Fruit fly (Drosophila melanogaster): ENCODE measurements around the gene CG10600.

CG10600 gene

dm6 chr2L:18881014-18881660 lies 41.7 kb upstream of the CG10600 start, which contains the start of gene tup:
TSS of gene tup (minus strand) at chr2L:18881261.
- TF ChIP-seq CG7357 (GFP tag; IDR thresholded peaks at IDR 0.05), result no peak
- TF ChIP-seq usp (GFP tag; optimal IDR thresholded peaks at IDR 0.05), result no peak
- no peak for TF ChIP-seq CG14710 (tag; optimal IDR thresholded peaks at IDR 0.05)
- no peak for TF ChIP-seq zfh1 (GFP tag; IDR thresholded peaks at IDR 0.05)
- no peak for TF ChIP-seq CG15011 (GFP tag; optimal IDR thresholded peaks at IDR 0.05)
- no peak for TF ChIP-seq pfk (GFP tag; optimal IDR thresholded peaks at IDR 0.05)
- TF ChIP-seq tin (GFP tag; optimal IDR thresholded peaks at IDR 0.05), result no peak
- TF ChIP-seq btn (GFP tag; optimal IDR thresholded peaks at IDR 0.05), result peak; percentile 0
- no peak for TF ChIP-seq CG3281 (GFP tag; optimal IDR thresholded peaks at IDR 0.05)
- no peak for TF ChIP-seq ap (GFP tag; IDR thresholded peaks at IDR 0.05)
- TF ChIP-seq caup (GFP tag; optimal IDR thresholded peaks at IDR 0.05; ENCODE audit: severe bottlenecking), result peak; percentile 23
- no peak for TF ChIP-seq CG7963 (GFP tag; IDR thresholded peaks at IDR 0.05; ENCODE audit: partially characterized antibody)
- TF ChIP-seq CG7786 (GFP tag; optimal IDR thresholded peaks at IDR 0.05), result no peak
- TF ChIP-seq CG11456 (GFP tag; IDR thresholded peaks at IDR 0.05), result no peak
- no peak; the same call in 1 of the 2 replicates for TF ChIP-seq CG1024 (GFP tag; IDR thresholded peaks at IDR 0.05)
- no peak for TF ChIP-seq fd3F (GFP tag; optimal IDR thresholded peaks at IDR 0.05)
- no peak for TF ChIP-seq CG10366 (GFP tag; IDR thresholded peaks at IDR 0.05)
- no peak for TF ChIP-seq BtbVII (GFP tag; optimal IDR thresholded peaks at IDR 0.05)
- peak; percentile 52 for TF ChIP-seq ftz-f1 (GFP tag; optimal IDR thresholded peaks at IDR 0.05)
- peak; percentile 7 for TF ChIP-seq CG7271 (tag; optimal IDR thresholded peaks at IDR 0.05)
- TF ChIP-seq gt (GFP tag; IDR thresholded peaks at IDR 0.05), result no peak
- no peak for TF ChIP-seq CG8765 (GFP tag; IDR thresholded peaks at IDR 0.05)
- TF ChIP-seq Dek (tag; optimal IDR thresholded peaks at IDR 0.05), result no peak
- TF ChIP-seq CG6854 (GFP tag; optimal IDR thresholded peaks at IDR 0.05), result no peak
- TF ChIP-seq NC2α (GFP tag; optimal IDR thresholded peaks at IDR 0.05), result no peak
- TF ChIP-seq CG3726 (GFP tag; IDR thresholded peaks at IDR 0.05), result no peak
- no peak for TF ChIP-seq CG13123 (GFP tag; optimal IDR thresholded peaks at IDR 0.05)
- no peak for TF ChIP-seq CG7556 (GFP tag; optimal IDR thresholded peaks at IDR 0.05)
- TF ChIP-seq CG4282 (GFP tag; optimal IDR thresholded peaks at IDR 0.05), result no peak
- TF ChIP-seq Xrp1 (GFP tag; IDR thresholded peaks at IDR 0.05), result no peak
- TF ChIP-seq CG9932 (GFP tag; IDR thresholded peaks at IDR 0.05), result no peak
- no peak for TF ChIP-seq Six4 (GFP tag; optimal IDR thresholded peaks at IDR 0.05)
- peak; percentile 98 for TF ChIP-seq CG10321 (GFP tag; IDR thresholded peaks at IDR 0.05)
- peak in 1 of 2 experiments; percentile 6 for TF ChIP-seq chif (GFP tag; optimal IDR thresholded peaks at IDR 0.05)
- TF ChIP-seq lmd (GFP tag; IDR thresholded peaks at IDR 0.05), result no peak
- no peak for TF ChIP-seq CG34422 (GFP tag; IDR thresholded peaks at IDR 0.05)
- peak; percentile 12 for TF ChIP-seq CG6254 (GFP tag; optimal IDR thresholded peaks at IDR 0.05)
- TF ChIP-seq Tbp (GFP tag; optimal IDR thresholded peaks at IDR 0.05), result peak; percentile 8
- TF ChIP-seq Ptx1 (GFP tag; IDR thresholded peaks at IDR 0.05), result no peak
- TF ChIP-seq CTCF (GFP tag; optimal IDR thresholded peaks at IDR 0.05), result no peak
- TF ChIP-seq sima (GFP tag; optimal IDR thresholded peaks at IDR 0.05), result no peak
- no peak for TF ChIP-seq dan (GFP tag; IDR thresholded peaks at IDR 0.05)
- TF ChIP-seq eyg (GFP tag; optimal IDR thresholded peaks at IDR 0.05), result no peak
- TF ChIP-seq croc (GFP tag; conservative IDR thresholded peaks at IDR 0.05), result no peak
- TF ChIP-seq CG14860 (GFP tag; IDR thresholded peaks at IDR 0.05; ENCODE audit: partially characterized antibody), result no peak
- TF ChIP-seq CG11560 (tag; IDR thresholded peaks at IDR 0.05), result no peak
- no peak for TF ChIP-seq dimm (GFP tag; IDR thresholded peaks at IDR 0.05)
- no peak for TF ChIP-seq PHDP (tag; optimal IDR thresholded peaks at IDR 0.05)
- TF ChIP-seq shn (GFP tag; optimal IDR thresholded peaks at IDR 0.05), result no peak
- no peak for TF ChIP-seq vfl (GFP tag; optimal IDR thresholded peaks at IDR 0.05)
- TF ChIP-seq CG11695 (GFP tag; IDR thresholded peaks at IDR 0.05), result no peak; the same call in 2 of the 3 replicates
- peak; percentile 43 for TF ChIP-seq gsb-n (tag; optimal IDR thresholded peaks at IDR 0.05)

Data from whole organism, embryonic.